Worm (Caenorhabditis elegans): ENCODE measurements around the gene shn-1.
A peak's percentile ranks its signal among the peaks of the same experiment; 100 is the strongest.

The shn-1 gene

DNA sequence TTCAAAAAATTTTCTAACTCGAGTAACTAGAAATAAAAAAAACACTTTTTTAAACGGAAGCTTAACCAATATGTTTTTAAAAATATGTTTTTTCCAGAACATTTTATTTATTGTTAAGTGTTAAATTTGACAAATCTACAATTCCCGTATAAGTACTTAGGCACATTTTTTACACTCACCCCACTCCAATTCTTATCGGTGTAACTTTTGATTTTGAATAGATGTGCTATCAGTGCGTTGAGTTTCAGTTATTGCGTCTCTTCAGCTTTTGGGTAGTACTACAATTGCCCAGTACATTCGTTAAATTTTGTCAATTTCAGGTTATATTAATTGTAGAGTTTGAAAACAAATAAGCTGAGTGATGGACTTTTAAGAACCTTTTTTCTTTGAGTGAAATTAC lies 33.3 kb upstream of the shn-1 start:
- no peak for TF ChIP-seq mab-9 (GFP tag; IDR thresholded peaks at IDR 0.05)
- TF ChIP-seq elt-2 (tag; optimal IDR thresholded peaks at IDR 0.05): peak; percentile 8

DNA sequence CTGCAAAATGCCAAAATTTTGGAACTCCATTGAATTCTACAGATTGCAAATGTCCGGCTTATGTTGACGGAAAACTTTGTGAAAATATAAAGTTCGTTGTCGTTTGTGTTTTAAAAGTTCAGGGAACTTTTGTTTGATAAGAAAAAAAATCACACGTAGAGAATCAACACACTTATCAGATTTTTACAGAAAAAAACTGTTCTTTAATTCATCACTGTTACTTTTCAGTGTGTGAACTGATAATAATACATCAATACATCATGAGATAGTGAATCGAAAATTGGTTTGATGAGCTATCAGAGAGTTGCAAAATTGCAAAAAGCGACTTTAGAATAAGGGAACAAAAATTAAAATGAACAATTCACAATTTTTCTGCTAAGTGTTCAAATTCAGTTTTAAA lies 27.7 kb upstream of the shn-1 start:
- TF ChIP-seq jun-1 (tag; optimal IDR thresholded peaks at IDR 0.05) (no peak), ceh-90 (tag; optimal IDR thresholded peaks at IDR 0.05) (no peak), lin-35 (GFP tag; optimal IDR thresholded peaks at IDR 0.05) (peak in 1 of 2 experiments; percentile 11), F16B12.6 (tag; optimal IDR thresholded peaks at IDR 0.05) (no peak), nhr-20 (tag; optimal IDR thresholded peaks at IDR 0.05) (peak; percentile 0), ama-1 (optimal IDR thresholded peaks at IDR 0.05) (no peak), aha-1 (tag; optimal IDR thresholded peaks at IDR 0.05) (no peak), pax-3 (tag; optimal IDR thresholded peaks at IDR 0.05) (no peak), dsc-1 (tag; optimal IDR thresholded peaks at IDR 0.05) (no peak), fkh-4 (tag; optimal IDR thresholded peaks at IDR 0.05; ENCODE audit: borderline replicate concordance) (no peak), ztf-4 (tag; optimal IDR thresholded peaks at IDR 0.05) (no peak), lir-3 (tag; optimal IDR thresholded peaks at IDR 0.05; ENCODE audit: poor library complexity) (no peak), ces-1 (GFP tag; optimal IDR thresholded peaks at IDR 0.05) (no peak), blmp-1 (tag; optimal IDR thresholded peaks at IDR 0.05) (no peak), elt-2 (tag; optimal IDR thresholded peaks at IDR 0.05) (peak; percentile 69), fos-1 (tag; optimal IDR thresholded peaks at IDR 0.05) (no peak), zip-4 (GFP tag; optimal IDR thresholded peaks at IDR 0.05) (no peak)

DNA sequence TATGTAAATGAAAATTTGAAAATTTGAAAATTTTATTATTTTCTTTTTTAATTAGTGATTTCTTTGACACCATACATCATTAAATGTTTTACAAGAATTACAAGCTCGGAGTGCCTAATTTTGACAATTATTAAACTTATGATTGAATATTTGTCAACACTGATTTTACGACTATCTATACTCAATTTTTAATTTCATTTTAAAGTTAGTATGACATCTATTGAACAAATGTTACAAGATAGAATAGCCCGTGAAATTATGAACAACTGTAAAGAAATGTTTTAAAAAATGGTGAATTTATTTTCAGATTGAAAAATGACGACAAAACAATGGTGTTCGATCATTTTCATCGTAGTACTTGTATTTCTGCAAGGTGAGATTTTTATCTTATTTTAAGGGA lies 27.2 kb upstream of the shn-1 start, which contains the start of gene C05D12.2:
TSS of gene C05D12.2 (plus strand) at position 301 of the 400 bp plus-strand sequence.
- TF ChIP-seq dsc-1 (tag; optimal IDR thresholded peaks at IDR 0.05): no peak
- no peak for TF ChIP-seq ceh-63 (GFP tag; optimal IDR thresholded peaks at IDR 0.05)
- TF ChIP-seq ceh-90 (tag; optimal IDR thresholded peaks at IDR 0.05): no peak
- TF ChIP-seq ets-5 (GFP tag; IDR thresholded peaks at IDR 0.05): no peak
- no peak for TF ChIP-seq ama-1 (optimal IDR thresholded peaks at IDR 0.05)
- no peak for TF ChIP-seq egl-27 (tag; optimal IDR thresholded peaks at IDR 0.05)
- TF ChIP-seq nhr-71 (tag; optimal IDR thresholded peaks at IDR 0.05): no peak
- no peak for TF ChIP-seq pqm-1 (tag; optimal IDR thresholded peaks at IDR 0.05)
- no peak for TF ChIP-seq C16A3.4 (tag; optimal IDR thresholded peaks at IDR 0.05)
- no peak for TF ChIP-seq lin-13 (GFP tag; optimal IDR thresholded peaks at IDR 0.05)
- no peak for TF ChIP-seq nhr-85 (tag)
- TF ChIP-seq zip-4 (GFP tag; optimal IDR thresholded peaks at IDR 0.05): no peak
- no peak for TF ChIP-seq ceh-8 (GFP tag; optimal IDR thresholded peaks at IDR 0.05)
- TF ChIP-seq ztf-11 (tag; optimal IDR thresholded peaks at IDR 0.05): no peak
- TF ChIP-seq nhr-11 (tag; optimal IDR thresholded peaks at IDR 0.05): no peak
- no peak for TF ChIP-seq fkh-8 (tag; optimal IDR thresholded peaks at IDR 0.05)
- TF ChIP-seq mdl-1 (tag; optimal IDR thresholded peaks at IDR 0.05): no peak
- no peak for TF ChIP-seq egl-13 (tag; optimal IDR thresholded peaks at IDR 0.05)
- no peak for TF ChIP-seq C04F5.9 (tag; optimal IDR thresholded peaks at IDR 0.05)
- TF ChIP-seq vab-15 (tag; optimal IDR thresholded peaks at IDR 0.05): no peak

ce11 chrII:11415672-11416071 lies 24.9 kb upstream of the shn-1 start, which contains the start of gene C05D12.1:
TSS of gene C05D12.1 (minus strand) at chrII:11415772.
- TF ChIP-seq aha-1 (tag; optimal IDR thresholded peaks at IDR 0.05): no peak
- peak; percentile 33 for TF ChIP-seq blmp-1 (tag; optimal IDR thresholded peaks at IDR 0.05)

DNA sequence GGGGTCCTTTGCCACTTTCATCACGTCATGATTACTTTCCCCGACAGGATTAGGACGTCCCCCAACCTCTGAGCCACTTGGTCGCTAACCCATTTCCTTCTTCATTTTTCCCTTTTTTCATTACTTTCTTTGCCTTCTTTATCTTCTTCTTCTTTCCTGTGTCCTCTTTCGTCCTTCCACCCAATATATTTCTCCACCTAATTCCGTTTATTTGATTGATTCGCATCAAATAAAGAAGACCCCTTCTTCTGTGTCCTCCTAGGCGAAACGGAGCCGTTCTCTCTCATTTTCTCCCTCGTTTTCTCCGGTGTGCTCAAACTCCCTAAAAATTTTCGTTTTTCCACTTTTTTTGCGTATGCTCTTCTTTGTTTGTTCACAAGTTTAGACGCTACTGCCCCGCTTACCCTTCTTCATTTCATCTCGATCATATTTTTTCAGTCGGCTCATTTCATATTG lies 18.9 kb upstream of the shn-1 start, which contains the start of gene C05D12.7:
TSS of gene C05D12.7 (plus strand) at position 406 of the 456 bp plus-strand sequence.
- TF ChIP-seq ets-5 (GFP tag; IDR thresholded peaks at IDR 0.05) (no peak), pag-3 (tag; optimal IDR thresholded peaks at IDR 0.05; ENCODE audit: borderline replicate concordance, insufficient read depth) (no peak), lin-14 (GFP tag; optimal IDR thresholded peaks at IDR 0.05) (peak; percentile 22)
